Fruit fly (Drosophila melanogaster) whole organism, embryonic: ENCODE measurements around the gene dsf.

Source experiments
- Atf3 ChIP-seq: fragments of 200-800 bp; sonication (Bioruptor generic); optimal IDR thresholded peaks from 3 replicates; lab custom pipeline; 2016; ENCODE audit warnings: missing biosample characterization, missing genetic modification characterization
- Bteb2 ChIP-seq: fragments of 200-800 bp; sonication (Bioruptor generic); optimal IDR thresholded peaks from 2 replicates; lab custom pipeline; 2016; ENCODE audit warnings: missing biosample characterization, missing genetic modification characterization
- CG10147 ChIP-seq: fragments of 200-800 bp; sonication (Bioruptor generic); optimal IDR thresholded peaks from 2 replicates; lab custom pipeline; 2019; ENCODE audit warnings: missing biosample characterization, mild to moderate bottlenecking, missing genetic modification characterization, moderate library complexity
- CG10267 ChIP-seq: fragments of 200-800 bp; sonication (Bioruptor generic); optimal IDR thresholded peaks from 2 replicates; lab custom pipeline; 2018; ENCODE audit warnings: missing biosample characterization, mild to moderate bottlenecking, missing genetic modification characterization, moderate library complexity
- CG10654 ChIP-seq: fragments of 200-800 bp; sonication (Bioruptor generic); optimal IDR thresholded peaks from 2 replicates; lab custom pipeline; 2016; ENCODE audit warnings: missing biosample characterization, missing genetic modification characterization
- CG11696 ChIP-seq: fragments of 200-800 bp; sonication (Bioruptor generic); IDR thresholded peaks from 2 replicates; pipeline ENCODE4 v1.3.6; 2022; ENCODE audit warnings: missing biosample characterization, missing genetic modification characterization
- CG12236 ChIP-seq: fragments of 200-800 bp; sonication (Bioruptor generic); optimal IDR thresholded peaks from 2 replicates; lab custom pipeline; 2016; ENCODE audit warnings: missing biosample characterization, missing genetic modification characterization
- CG13775 ChIP-seq: fragments of 200-800 bp; sonication (Bioruptor generic); optimal IDR thresholded peaks from 3 replicates; lab custom pipeline; 2017; ENCODE audit warnings: missing biosample characterization, mild to moderate bottlenecking, missing genetic modification characterization
- CG14965 ChIP-seq: fragments of 200-800 bp; sonication (Bioruptor generic); optimal IDR thresholded peaks from 2 replicates; lab custom pipeline; 2016; ENCODE audit warnings: missing biosample characterization, missing genetic modification characterization, borderline replicate concordance
- CG16779 ChIP-seq: fragments of 200-800 bp; sonication (Bioruptor generic); IDR thresholded peaks from 2 replicates; pipeline ENCODE4 v1.3.6; 2022; ENCODE audit warnings: missing biosample characterization, missing genetic modification characterization
- CG18262 ChIP-seq: fragments of 200-800 bp; optimal IDR thresholded peaks from 3 replicates; lab custom pipeline; 2019; ENCODE audit warnings: missing biosample characterization, mild to moderate bottlenecking, missing genetic modification characterization, moderate library complexity
- CG2129 ChIP-seq: fragments of 200-800 bp; sonication (Bioruptor generic); IDR thresholded peaks from 2 replicates; pipeline ENCODE4 v1.3.6; 2022; ENCODE audit warnings: missing biosample characterization, missing genetic modification characterization; ENCODE audit not compliant: partially characterized antibody
- CG2678 ChIP-seq: fragments of 200-800 bp; sonication (Bioruptor generic); optimal IDR thresholded peaks from 3 replicates; lab custom pipeline; 2019; ENCODE audit warnings: missing biosample characterization, mild to moderate bottlenecking, missing genetic modification characterization, moderate library complexity
- CG32532 ChIP-seq: fragments of 200-800 bp; sonication (Bioruptor generic); IDR thresholded peaks from 2 replicates; pipeline ENCODE4 v1.3.6; 2022; ENCODE audit warnings: missing biosample characterization, missing genetic modification characterization
- CG32767 ChIP-seq: fragments of 200-800 bp; sonication (Bioruptor generic); IDR thresholded peaks from 2 replicates; pipeline ENCODE4 v1.3.6; 2022; ENCODE audit warnings: missing biosample characterization, missing genetic modification characterization
- CG32772 ChIP-seq: fragments of 200-800 bp; sonication (Bioruptor generic); IDR thresholded peaks from 2 replicates; pipeline ENCODE4 v1.3.6; 2022; ENCODE audit warnings: missing biosample characterization, missing genetic modification characterization
- CG33557 ChIP-seq: fragments of 200-800 bp; sonication (Bioruptor generic); optimal IDR thresholded peaks from 2 replicates; lab custom pipeline; 2019; ENCODE audit warnings: missing biosample characterization, mild to moderate bottlenecking, missing genetic modification characterization, moderate library complexity
- CG3407 ChIP-seq: fragments of 200-800 bp; sonication (Bioruptor generic); optimal IDR thresholded peaks from 2 replicates; lab custom pipeline; 2018; ENCODE audit warnings: missing biosample characterization, mild to moderate bottlenecking, missing genetic modification characterization
- CG3726 ChIP-seq: fragments of 200-800 bp; sonication (Bioruptor generic); IDR thresholded peaks from 3 replicates; pipeline ENCODE4, ENCODE4 v1.3.6; 2022; ENCODE audit warnings: missing biosample characterization, missing genetic modification characterization
- CG42726 ChIP-seq: fragments of 200-800 bp; sonication (Bioruptor generic); IDR thresholded peaks from 2 replicates; pipeline ENCODE4 v1.3.6; 2022; ENCODE audit warnings: missing biosample characterization, missing genetic modification characterization; ENCODE audit not compliant: partially characterized antibody
- CG4617 ChIP-seq: fragments of 200-800 bp; sonication (Bioruptor generic); optimal IDR thresholded peaks from 3 replicates; lab custom pipeline; 2016; ENCODE audit warnings: missing biosample characterization, missing genetic modification characterization, borderline replicate concordance
- CG4707 ChIP-seq: fragments of 200-800 bp; sonication (Bioruptor generic); optimal IDR thresholded peaks from 2 replicates; lab custom pipeline; 2018; ENCODE audit warnings: missing biosample characterization, mild to moderate bottlenecking, missing genetic modification characterization, moderate library complexity
- CG9215 ChIP-seq: fragments of 200-800 bp; sonication (Bioruptor generic); IDR thresholded peaks from 2 replicates; pipeline ENCODE4 v1.3.6; 2022; ENCODE audit warnings: missing biosample characterization, missing genetic modification characterization
- CG9817 ChIP-seq: fragments of 200-800 bp; sonication (Bioruptor generic); optimal IDR thresholded peaks from 2 replicates; lab custom pipeline; 2018; ENCODE audit warnings: missing biosample characterization, mild to moderate bottlenecking, missing genetic modification characterization, moderate library complexity
- Camta ChIP-seq: fragments of 200-800 bp; sonication (Bioruptor generic); optimal IDR thresholded peaks from 2 replicates; lab custom pipeline; 2016; ENCODE audit warnings: missing biosample characterization, missing genetic modification characterization
- CrebB ChIP-seq: fragments of 200-800 bp; sonication (Bioruptor generic); optimal IDR thresholded peaks from 3 replicates; lab custom pipeline; 2018; ENCODE audit warnings: missing biosample characterization, mild to moderate bottlenecking, missing genetic modification characterization
- Dek ChIP-seq: fragments of 200-800 bp; sonication (Bioruptor generic); optimal IDR thresholded peaks from 3 replicates; lab custom pipeline; 2019; ENCODE audit warnings: missing biosample characterization, mild to moderate bottlenecking, missing genetic modification characterization, moderate library complexity
- Dll ChIP-seq: fragments of 200-800 bp; sonication (Bioruptor generic); IDR thresholded peaks from 4 replicates; pipeline ENCODE4 v1.3.6; 2022; ENCODE audit warnings: missing biosample characterization, missing genetic modification characterization; ENCODE audit not compliant: partially characterized antibody
- Doc3 ChIP-seq: fragments of 200-800 bp; sonication (Bioruptor generic); IDR thresholded peaks from 3 replicates; pipeline ENCODE4 v1.3.6; 2022; ENCODE audit warnings: missing biosample characterization, missing genetic modification characterization; ENCODE audit not compliant: partially characterized antibody
- Elba2 ChIP-seq: fragments of 200-800 bp; sonication (Bioruptor generic); optimal IDR thresholded peaks from 3 replicates; lab custom pipeline; 2016; ENCODE audit warnings: missing biosample characterization, missing genetic modification characterization
- Hey ChIP-seq: fragments of 200-800 bp; sonication (Bioruptor generic); optimal IDR thresholded peaks from 3 replicates; lab custom pipeline; 2018; ENCODE audit warnings: missing biosample characterization, mild to moderate bottlenecking, missing genetic modification characterization
- Kr ChIP-seq: fragments of 200-800 bp; sonication (Bioruptor generic); optimal IDR thresholded peaks from 2 replicates; lab custom pipeline; 2017; ENCODE audit warnings: missing biosample characterization, mild to moderate bottlenecking, missing genetic modification characterization
- NFAT ChIP-seq: fragments of 200-800 bp; sonication (Bioruptor generic); IDR thresholded peaks from 2 replicates; pipeline ENCODE4 v1.3.6; 2022; ENCODE audit warnings: missing biosample characterization, missing genetic modification characterization
- Ravus ChIP-seq: fragments of 200-800 bp; sonication (Bioruptor generic); IDR thresholded peaks from 2 replicates; pipeline ENCODE4 v1.3.6; 2022; ENCODE audit warnings: missing biosample characterization, missing genetic modification characterization
- Side ChIP-seq: fragments of 200-800 bp; sonication (Bioruptor generic); optimal IDR thresholded peaks from 2 replicates; lab custom pipeline; 2016; ENCODE audit warnings: missing biosample characterization, missing genetic modification characterization
- ac ChIP-seq: fragments of 200-800 bp; sonication (Bioruptor generic); optimal IDR thresholded peaks from 3 replicates; lab custom pipeline; 2017; ENCODE audit warnings: missing biosample characterization, mild to moderate bottlenecking, missing genetic modification characterization
- ase ChIP-seq: fragments of 200-800 bp; sonication (Bioruptor generic); IDR thresholded peaks from 3 replicates; pipeline ENCODE4 v1.3.6; 2022; ENCODE audit warnings: missing biosample characterization, missing genetic modification characterization
- bowl ChIP-seq: fragments of 200-800 bp; sonication (Bioruptor generic); IDR thresholded peaks from 2 replicates; pipeline ENCODE4 v1.3.6; 2022; ENCODE audit warnings: missing biosample characterization, missing genetic modification characterization
- cad ChIP-seq: fragments of >200 bp; optimal IDR thresholded peaks from 2 replicates; lab custom pipeline; 2017; ENCODE audit warnings: missing biosample characterization, missing genetic modification characterization
- dysf ChIP-seq: fragments of 200-800 bp; sonication (Bioruptor generic); IDR thresholded peaks from 3 replicates; pipeline ENCODE4 v1.3.6; 2022; ENCODE audit warnings: missing biosample characterization, missing genetic modification characterization
- gce ChIP-seq: fragments of 200-800 bp; sonication (Bioruptor generic); IDR thresholded peaks from 3 replicates; pipeline ENCODE4 v1.3.6; 2022; ENCODE audit warnings: missing biosample characterization, missing genetic modification characterization
- gfzf ChIP-seq: fragments of 200-800 bp; sonication (Bioruptor generic); optimal IDR thresholded peaks from 2 replicates; lab custom pipeline; 2016; ENCODE audit warnings: missing biosample characterization, mild to moderate bottlenecking, missing genetic modification characterization, moderate library complexity
- gsb ChIP-seq: fragments of 200-800 bp; sonication (Bioruptor generic); IDR thresholded peaks from 2 replicates; pipeline ENCODE4 v1.3.6; 2022; ENCODE audit warnings: missing biosample characterization, missing genetic modification characterization
- nau ChIP-seq: fragments of 200-800 bp; sonication (Bioruptor generic); optimal IDR thresholded peaks from 3 replicates; lab custom pipeline; 2017; ENCODE audit warnings: missing biosample characterization, mild to moderate bottlenecking, missing genetic modification characterization, missing genetic modification reagents
- slp2 ChIP-seq: fragments of 200-800 bp; sonication (Bioruptor generic); optimal IDR thresholded peaks from 2 replicates; lab custom pipeline; 2016; ENCODE audit warnings: missing biosample characterization, missing genetic modification characterization
- sna ChIP-seq: fragments of 200-800 bp; sonication (Bioruptor generic); IDR thresholded peaks from 2 replicates; pipeline ENCODE4 v1.3.6; 2022; ENCODE audit warnings: missing biosample characterization, missing genetic modification characterization; ENCODE audit not compliant: partially characterized antibody
- sqz ChIP-seq: fragments of 200-800 bp; sonication (Bioruptor generic); optimal IDR thresholded peaks from 3 replicates; lab custom pipeline; 2018; ENCODE audit warnings: missing biosample characterization, mild to moderate bottlenecking, missing genetic modification characterization
- usp ChIP-seq: fragments of >200 bp; optimal IDR thresholded peaks from 2 replicates; lab custom pipeline; 2017; ENCODE audit warnings: missing biosample characterization, missing genetic modification characterization
- wdn ChIP-seq: fragments of 200-800 bp; sonication (Bioruptor generic); IDR thresholded peaks from 2 replicates; pipeline ENCODE4 v1.3.6; 2022; ENCODE audit warnings: missing biosample characterization, missing genetic modification characterization
- wor ChIP-seq: fragments of 200-800 bp; sonication (Bioruptor generic); IDR thresholded peaks from 2 replicates; pipeline ENCODE4 v1.3.6; 2022; ENCODE audit warnings: missing biosample characterization, missing genetic modification characterization

Gene dsf

DNA sequence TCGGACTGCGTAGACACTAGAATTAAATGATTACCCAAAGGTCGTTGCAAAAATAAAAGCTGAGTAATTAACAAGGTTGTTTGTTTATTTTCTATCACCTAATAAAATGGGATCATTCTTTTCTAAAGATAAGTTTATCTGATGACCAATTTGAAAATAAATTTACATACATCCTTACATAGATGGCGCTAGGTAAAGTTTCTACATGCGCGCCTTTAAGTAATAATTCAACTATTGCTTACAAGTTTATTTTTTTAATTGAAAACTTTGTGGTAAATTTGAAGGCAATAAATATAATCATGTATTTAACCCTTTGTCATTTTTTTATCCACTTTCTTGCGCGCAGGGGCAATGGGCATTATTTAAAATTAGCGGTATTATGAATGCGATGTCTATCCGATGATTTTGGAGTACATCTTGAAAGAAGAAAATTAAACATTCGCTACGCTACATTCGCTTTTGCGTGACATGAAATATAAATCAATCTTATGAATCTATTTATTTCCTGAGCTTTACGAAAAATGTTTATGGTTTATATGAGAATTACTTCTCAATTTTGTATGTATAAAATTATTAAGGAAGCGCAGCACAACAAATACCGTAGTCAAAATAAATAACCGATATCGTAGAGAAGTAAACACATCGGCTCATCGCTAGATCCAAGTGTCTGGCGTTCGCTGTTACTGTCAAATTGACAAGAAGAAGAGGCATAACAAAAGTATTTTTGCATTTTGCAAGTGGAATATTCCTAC, 23.2 kb downstream of the dsf start, which contains the start of gene CG9044 (continued):
- TF ChIP-seq dysf (GFP tag; lab: Robert Waterston, UW) (no peak; the same call in 2 of the 3 replicates), sna (peak; percentile 93), CG9215 (GFP tag; lab: Robert Waterston, UW) (peak; percentile 66), CG10147 (no peak), Dek (tag; lab: Kevin White, UChicago) (peak; percentile 30), Side (GFP tag; lab: Kevin White, UChicago) (peak; percentile 55), Elba2 (GFP tag; lab: Kevin White, UChicago) (peak; percentile 46), CG2678 (tag; lab: Kevin White, UChicago) (no peak), Kr (GFP tag; lab: Kevin White, UChicago) (no peak), wor (GFP tag; lab: Robert Waterston, UW) (no peak), CG32532 (peak; percentile 62), CG2129 (peak; percentile 88), CG14965 (GFP tag; lab: Kevin White, UChicago) (no peak), Dll (GFP tag; lab: Robert Waterston, UW) (peak; percentile 97), bowl (GFP tag; lab: Robert Waterston, UW) (no peak), CG16779 (GFP tag; lab: Robert Waterston, UW) (no peak), NFAT (GFP tag; lab: Robert Waterston, UW) (peak; percentile 81), Atf3 (peak; percentile 37), Doc3 (GFP tag; lab: Robert Waterston, UW) (peak; percentile 91), gsb (no peak), gfzf (GFP tag; lab: Kevin White, UChicago) (peak; percentile 19), CG18262 (no peak), CG12236 (GFP tag; lab: Kevin White, UChicago) (no peak), Ravus (GFP tag; lab: Robert Waterston, UW) (no peak), ase (GFP tag; lab: Robert Waterston, UW) (no peak), Hey (tag; lab: Kevin White, UChicago) (no peak), sqz (GFP tag; lab: Kevin White, UChicago) (no peak), CG32772 (GFP tag; lab: Robert Waterston, UW) (peak; percentile 37; the same call in 1 of the 2 replicates), CG11696 (no peak), CG42726 (GFP tag; lab: Robert Waterston, UW) (peak; percentile 77), slp2 (peak; percentile 52), gce (GFP tag; lab: Robert Waterston, UW) (no peak), wdn (GFP tag; lab: Robert Waterston, UW) (peak; percentile 11; the same call in 1 of the 2 replicates), CG3726 (GFP tag; lab: Robert Waterston, UW) (no peak), CG9817 (peak; percentile 57), Camta (GFP tag; lab: Kevin White, UChicago) (peak; percentile 42), cad (no peak), CG4617 (GFP tag; lab: Kevin White, UChicago) (peak; percentile 75), CG10654 (GFP tag; lab: Kevin White, UChicago) (peak; percentile 51), CG10267 (tag; lab: Kevin White, UChicago) (peak; percentile 59), usp (GFP tag; lab: Kevin White, UChicago) (no peak), Bteb2 (GFP tag; lab: Kevin White, UChicago) (peak; percentile 57), ac (GFP tag; lab: Kevin White, UChicago) (no peak), CG13775 (peak; percentile 69), CG3407 (GFP tag; lab: Kevin White, UChicago) (no peak), CG4707 (GFP tag; lab: Kevin White, UChicago) (no peak), CrebB (tag; lab: Kevin White, UChicago) (no peak), nau (GFP tag; lab: Kevin White, UChicago) (no peak), CG32767 (no peak), CG33557 (peak; percentile 7)
